Fruit fly (Drosophila melanogaster) whole organism, embryonic: Measurements from ENCODE around the gene CG4332.

Experiments used
- CG10321 ChIP-seq: fragments of 200-800 bp; sonication (Bioruptor generic); IDR thresholded peaks from 2 replicates; pipeline ENCODE4 v1.3.6; 2022; ENCODE audit warnings: missing biosample characterization, missing genetic modification characterization
- CG11093 ChIP-seq: fragments of 200-800 bp; sonication (Bioruptor generic); IDR thresholded peaks from 3 replicates; pipeline ENCODE4 v1.3.6; 2022; ENCODE audit warnings: missing biosample characterization, missing genetic modification characterization
- CG12071 ChIP-seq: fragments of 200-800 bp; sonication (Bioruptor generic); optimal IDR thresholded peaks from 3 replicates; lab custom pipeline; 2018; ENCODE audit warnings: missing biosample characterization, mild to moderate bottlenecking, missing genetic modification characterization
- CG12391 ChIP-seq: fragments of 200-800 bp; sonication (Bioruptor generic); optimal IDR thresholded peaks from 3 replicates; lab custom pipeline; 2018; ENCODE audit warnings: missing biosample characterization, mild to moderate bottlenecking, missing genetic modification characterization, moderate library complexity
- CG12769 ChIP-seq: fragments of 200-800 bp; sonication (Bioruptor generic); optimal IDR thresholded peaks from 2 replicates; lab custom pipeline; 2019; ENCODE audit warnings: missing biosample characterization, mild to moderate bottlenecking, missing genetic modification characterization, moderate library complexity
- CG12942 ChIP-seq: fragments of 200-800 bp; sonication (Bioruptor generic); optimal IDR thresholded peaks from 3 replicates; lab custom pipeline; 2016; ENCODE audit warnings: missing biosample characterization, missing genetic modification characterization
- CG13296 ChIP-seq: fragments of 200-800 bp; sonication (Bioruptor generic); optimal IDR thresholded peaks from 3 replicates; lab custom pipeline; 2018; ENCODE audit warnings: missing biosample characterization, mild to moderate bottlenecking, missing genetic modification characterization
- CG1529 ChIP-seq: fragments of 200-800 bp; sonication (Bioruptor generic); optimal IDR thresholded peaks from 3 replicates; lab custom pipeline; 2018; ENCODE audit warnings: missing biosample characterization, missing genetic modification characterization
- CG15514 ChIP-seq: fragments of 200-800 bp; sonication (Bioruptor generic); optimal IDR thresholded peaks from 3 replicates; lab custom pipeline; 2017; ENCODE audit warnings: missing biosample characterization, missing genetic modification characterization, mild to moderate bottlenecking, moderate library complexity, missing genetic modification reagents
- CG17912 ChIP-seq: fragments of 200-800 bp; sonication (Bioruptor generic); optimal IDR thresholded peaks from 2 replicates; lab custom pipeline; 2018; ENCODE audit warnings: missing biosample characterization, mild to moderate bottlenecking, missing genetic modification characterization
- CG18011 ChIP-seq: fragments of 200-800 bp; sonication (Bioruptor generic); optimal IDR thresholded peaks from 2 replicates; lab custom pipeline; 2017; ENCODE audit warnings: missing biosample characterization, missing genetic modification characterization, mild to moderate bottlenecking, moderate library complexity, missing genotype
- CG18619 ChIP-seq: fragments of 200-800 bp; sonication (Bioruptor generic); optimal IDR thresholded peaks from 3 replicates; lab custom pipeline; 2017; ENCODE audit warnings: missing biosample characterization, mild to moderate bottlenecking, missing genetic modification characterization
- CG2129 ChIP-seq: fragments of 200-800 bp; sonication (Bioruptor generic); IDR thresholded peaks from 2 replicates; pipeline ENCODE4 v1.3.6; 2022; ENCODE audit warnings: missing biosample characterization, missing genetic modification characterization; ENCODE audit not compliant: partially characterized antibody
- CG30403 ChIP-seq: fragments of 200-800 bp; sonication (Bioruptor generic); optimal IDR thresholded peaks from 3 replicates; lab custom pipeline; 2016; ENCODE audit warnings: missing biosample characterization, missing genetic modification characterization
- CG34376 ChIP-seq: fragments of 200-800 bp; sonication (Bioruptor generic); optimal IDR thresholded peaks from 2 replicates; lab custom pipeline; 2018; ENCODE audit warnings: missing biosample characterization, mild to moderate bottlenecking, missing genetic modification characterization
- CG34422 ChIP-seq: fragments of 200-800 bp; sonication (Bioruptor generic); IDR thresholded peaks from 3 replicates; pipeline ENCODE4 v1.3.6; 2022; ENCODE audit warnings: missing biosample characterization, missing genetic modification characterization
- CG7745 ChIP-seq: fragments of 200-800 bp; sonication (Bioruptor generic); optimal IDR thresholded peaks from 2 replicates; lab custom pipeline; 2018; ENCODE audit warnings: missing biosample characterization, mild to moderate bottlenecking, missing genetic modification characterization, moderate library complexity
- CG7928 ChIP-seq: fragments of 200-800 bp; sonication (Bioruptor generic); optimal IDR thresholded peaks from 2 replicates; lab custom pipeline; 2017; ENCODE audit warnings: missing biosample characterization, mild to moderate bottlenecking, missing genetic modification characterization
- CG8281 ChIP-seq: fragments of 200-800 bp; sonication (Bioruptor generic); optimal IDR thresholded peaks from 2 replicates; lab custom pipeline; 2018; ENCODE audit warnings: missing biosample characterization, mild to moderate bottlenecking, missing genetic modification characterization, moderate library complexity
- CG8290 ChIP-seq, 3 experiments: fragments of 200-800 bp; sonication (Bioruptor generic); optimal IDR thresholded peaks; 2 replicates each; lab custom pipeline; 2016 to 2019; ENCODE audit warnings: missing biosample characterization in 3 of 3, missing genetic modification characterization in 3 of 3, mild to moderate bottlenecking in 2 of 3, moderate library complexity in 1 of 3
- CG8359 ChIP-seq: fragments of 200-800 bp; sonication (Bioruptor generic); optimal IDR thresholded peaks from 2 replicates; lab custom pipeline; 2017; ENCODE audit warnings: missing biosample characterization, mild to moderate bottlenecking, missing genetic modification characterization, borderline replicate concordance
- CG9797 ChIP-seq: fragments of 200-800 bp; sonication (Bioruptor generic); optimal IDR thresholded peaks from 3 replicates; lab custom pipeline; 2018; ENCODE audit warnings: missing biosample characterization, mild to moderate bottlenecking, missing genetic modification characterization
- Deaf1 ChIP-seq: fragments of 200-800 bp; optimal IDR thresholded peaks from 3 replicates; lab custom pipeline; 2019; ENCODE audit warnings: missing biosample characterization, mild to moderate bottlenecking, missing genetic modification characterization, moderate library complexity
- Dp ChIP-seq: fragments of 200-800 bp; sonication (Bioruptor generic); optimal IDR thresholded peaks from 2 replicates; lab custom pipeline; 2018; ENCODE audit warnings: missing biosample characterization, mild to moderate bottlenecking, missing genetic modification characterization, moderate library complexity
- HmgD ChIP-seq: fragments of 200-800 bp; sonication (Bioruptor generic); optimal IDR thresholded peaks from 3 replicates; lab custom pipeline; 2016; ENCODE audit warnings: missing biosample characterization, missing genetic modification characterization
- MESR4 ChIP-seq: fragments of 200-800 bp; sonication (Bioruptor generic); optimal IDR thresholded peaks from 2 replicates; lab custom pipeline; 2018; ENCODE audit warnings: missing biosample characterization, mild to moderate bottlenecking, missing genetic modification characterization, moderate library complexity
- Six4 ChIP-seq: fragments of 200-800 bp; sonication (Bioruptor generic); optimal IDR thresholded peaks from 2 replicates; lab custom pipeline; 2016; ENCODE audit warnings: missing biosample characterization, missing genetic modification characterization
- ac ChIP-seq: fragments of 200-800 bp; sonication (Bioruptor generic); optimal IDR thresholded peaks from 3 replicates; lab custom pipeline; 2017; ENCODE audit warnings: missing biosample characterization, mild to moderate bottlenecking, missing genetic modification characterization
- crc ChIP-seq: fragments of 200-800 bp; sonication (Bioruptor generic); optimal IDR thresholded peaks from 2 replicates; lab custom pipeline; 2016; ENCODE audit warnings: missing biosample characterization, missing genetic modification characterization
- dan ChIP-seq: fragments of 200-800 bp; sonication (Bioruptor generic); IDR thresholded peaks from 2 replicates; pipeline ENCODE4 v1.3.6; 2022; ENCODE audit warnings: missing biosample characterization, missing genetic modification characterization
- danr ChIP-seq: fragments of 200-800 bp; sonication (Bioruptor generic); IDR thresholded peaks from 2 replicates; pipeline ENCODE4 v1.3.6; 2022; ENCODE audit warnings: missing biosample characterization, missing genetic modification characterization
- dpn ChIP-seq, 2 experiments: fragments of 200-800 bp; sonication (Bioruptor generic); optimal IDR thresholded peaks; 3 replicates each; lab custom pipeline; 2016; ENCODE audit warnings: missing biosample characterization in 2 of 2, missing genetic modification characterization in 2 of 2
- fu2 ChIP-seq: fragments of 200-800 bp; sonication (Bioruptor generic); optimal IDR thresholded peaks from 2 replicates; lab custom pipeline; 2016; ENCODE audit warnings: missing biosample characterization, missing genetic modification characterization
- gem ChIP-seq: fragments of 200-800 bp; sonication (Bioruptor generic); optimal IDR thresholded peaks from 2 replicates; lab custom pipeline; 2019; ENCODE audit warnings: missing biosample characterization, mild to moderate bottlenecking, missing genetic modification characterization, moderate library complexity
- gsb-n ChIP-seq: fragments of 200-800 bp; sonication (Bioruptor generic); optimal IDR thresholded peaks from 3 replicates; lab custom pipeline; 2018; ENCODE audit warnings: missing biosample characterization, mild to moderate bottlenecking, missing genetic modification characterization
- luna ChIP-seq: fragments of 200-800 bp; sonication (Bioruptor generic); optimal IDR thresholded peaks from 2 replicates; lab custom pipeline; 2016; ENCODE audit warnings: missing biosample characterization, missing genetic modification characterization
- pan ChIP-seq, 4 experiments: fragments of >200 bp in 3 of 4; fragments of 200-800 bp in 1 of 4; sonication (Bioruptor generic) in 1 of 4; optimal IDR thresholded peaks in 3 of 4; IDR thresholded peaks in 1 of 4; 2 replicates each; pipeline versions ENCODE4 v1.3.6 to Lab custom; 2017 to 2022; ENCODE audit warnings: missing biosample characterization in 2 of 4, missing genetic modification characterization in 2 of 4, mixed read lengths in 1 of 4
- psq ChIP-seq: fragments of 200-800 bp; sonication (Bioruptor generic); optimal IDR thresholded peaks from 2 replicates; lab custom pipeline; 2017; ENCODE audit warnings: missing biosample characterization, missing genetic modification characterization
- ro ChIP-seq: fragments of 200-800 bp; sonication (Bioruptor generic); IDR thresholded peaks from 2 replicates; pipeline ENCODE4 v1.3.6; 2022; ENCODE audit warnings: missing biosample characterization, missing genetic modification characterization
- scrt ChIP-seq: fragments of 200-800 bp; sonication (Bioruptor generic); optimal IDR thresholded peaks from 2 replicates; lab custom pipeline; 2018; ENCODE audit warnings: missing biosample characterization, mild to moderate bottlenecking, missing genetic modification characterization, moderate library complexity
- tio ChIP-seq: fragments of 200-800 bp; sonication (Bioruptor generic); optimal IDR thresholded peaks from 2 replicates; lab custom pipeline; 2017; ENCODE audit warnings: missing biosample characterization, missing genetic modification characterization, inconsistent platforms
- trem ChIP-seq: fragments of 200-800 bp; optimal IDR thresholded peaks from 3 replicates; lab custom pipeline; 2019; ENCODE audit warnings: missing biosample characterization, mild to moderate bottlenecking, missing genetic modification characterization, moderate library complexity
- tx ChIP-seq: fragments of 200-800 bp; sonication (Bioruptor generic); optimal IDR thresholded peaks from 2 replicates; lab custom pipeline; 2016; ENCODE audit warnings: missing biosample characterization, missing genetic modification characterization
- unc-4 ChIP-seq: fragments of 200-800 bp; sonication (Bioruptor generic); IDR thresholded peaks from 2 replicates; pipeline ENCODE4 v1.3.6; 2022; ENCODE audit warnings: missing biosample characterization, missing genetic modification characterization; ENCODE audit not compliant: partially characterized antibody
- vnd ChIP-seq: fragments of 200-800 bp; sonication (Bioruptor generic); IDR thresholded peaks from 3 replicates; pipeline ENCODE4 v1.3.6; 2022; ENCODE audit warnings: missing biosample characterization, missing genetic modification characterization; ENCODE audit not compliant: partially characterized antibody
- yki ChIP-seq: fragments of >200 bp; optimal IDR thresholded peaks from 3 replicates; lab custom pipeline; 2018
- zen2 ChIP-seq: fragments of 200-800 bp; sonication (Bioruptor generic); IDR thresholded peaks from 3 replicates; pipeline ENCODE4 v1.3.6; 2022; ENCODE audit warnings: missing biosample characterization, missing genetic modification characterization; ENCODE audit not compliant: partially characterized antibody
- zfh2 ChIP-seq: fragments of 200-800 bp; sonication (Bioruptor generic); optimal IDR thresholded peaks from 2 replicates; lab custom pipeline; 2016; ENCODE audit warnings: missing biosample characterization, missing genetic modification characterization

CG4332 gene

DNA sequence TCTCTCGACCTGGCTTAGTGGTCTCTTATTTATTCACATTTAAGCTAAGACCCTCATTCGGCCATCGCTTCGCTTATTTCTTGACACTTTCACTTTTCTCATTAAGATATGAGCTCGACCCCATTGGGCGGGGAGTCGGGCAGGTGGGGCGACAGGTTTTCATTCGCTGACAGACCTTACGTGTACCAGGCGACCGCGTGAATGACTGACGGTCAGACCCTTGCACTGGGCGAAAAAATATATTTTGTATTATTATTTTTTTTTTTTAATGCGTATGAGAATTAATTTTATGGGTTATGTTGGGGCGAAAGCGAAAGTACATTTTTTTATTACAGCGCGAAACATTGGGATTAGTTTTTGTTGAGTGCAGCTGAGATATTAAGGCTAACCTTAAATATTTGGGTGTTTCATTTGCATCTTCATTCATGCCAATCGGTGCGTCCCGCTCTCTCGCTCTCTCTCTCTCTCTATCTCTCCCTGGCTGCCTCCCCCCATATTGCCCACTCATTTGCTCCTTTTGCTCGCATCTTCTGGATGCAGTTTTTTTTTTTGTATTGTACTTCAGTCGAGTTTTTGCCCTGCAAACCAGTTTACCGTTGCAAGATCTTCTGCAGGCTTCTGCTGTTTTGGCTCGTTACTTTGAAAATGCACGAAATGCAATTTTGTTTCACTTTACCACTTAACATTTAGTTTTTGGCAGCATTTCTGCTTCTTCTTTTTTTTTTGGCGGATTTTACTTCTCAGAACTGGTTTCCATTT is 17.7 kb upstream of the CG4332 start (continued):
- TF ChIP-seq ro (GFP tag; lab: Robert Waterston, UW) (0 out of 2 replicates have a peak, but pooled peaks have one; percentile 7), Deaf1 (no peak), CG8281 (tag; lab: Kevin White, UChicago) (peak; percentile 46), CG11093 (peak; percentile 54; the same call in 1 of the 3 replicates), MESR4 (GFP tag; lab: Kevin White, UChicago) (no peak), zen2 (GFP tag; lab: Robert Waterston, UW) (no peak), CG15514 (no peak), CG12391 (tag; lab: Kevin White, UChicago) (peak; percentile 44), CG30403 (GFP tag; lab: Kevin White, UChicago) (peak; percentile 31), crc (GFP tag; lab: Kevin White, UChicago) (no peak), CG9797 (no peak), psq (no peak), Six4 (no peak), CG34422 (GFP tag; lab: Robert Waterston, UW) (peak; percentile 68; the same call in 2 of the 3 replicates), danr (GFP tag; lab: Robert Waterston, UW) (no peak; the same call in 1 of the 2 replicates), CG34376 (no peak), CG12769 (no peak), CG18619 (GFP tag; lab: Kevin White, UChicago) (no peak), gem (peak; percentile 60), CG8359 (GFP tag; lab: Kevin White, UChicago) (no peak), trem (tag; lab: Kevin White, UChicago) (no peak), Dp (GFP tag; lab: Kevin White, UChicago) (no peak), CG12071 (GFP tag; lab: Kevin White, UChicago) (no peak), CG2129 (GFP tag; lab: Robert Waterston, UW) (no peak), CG18011 (GFP tag; lab: Kevin White, UChicago) (no peak), dpn (GFP tag; optimal IDR thresholded peaks at IDR 0.05; lab: Kevin White, UChicago) (no peak), CG8290 (GFP tag; optimal IDR thresholded peaks at IDR 0.05; lab: Kevin White, UChicago) (no peak), CG8290 (tag; optimal IDR thresholded peaks at IDR 0.05; lab: Kevin White, UChicago) (no peak), vnd (GFP tag; lab: Robert Waterston, UW) (no peak), gsb-n (tag; lab: Kevin White, UChicago) (no peak), zfh2 (GFP tag; lab: Kevin White, UChicago) (no peak), yki (no peak), CG13296 (GFP tag; lab: Kevin White, UChicago) (no peak), fu2 (GFP tag; lab: Kevin White, UChicago) (no peak), tx (GFP tag; lab: Kevin White, UChicago) (no peak), CG10321 (GFP tag; lab: Robert Waterston, UW) (no peak), CG1529 (GFP tag; lab: Kevin White, UChicago) (peak; percentile 16), HmgD (GFP tag; lab: Kevin White, UChicago) (no peak), dan (GFP tag; lab: Robert Waterston, UW) (no peak), pan (optimal IDR thresholded peaks at IDR 0.05; lab: Kevin White, UChicago) (no peak), pan (GFP tag; optimal IDR thresholded peaks at IDR 0.05 in 1 of 2, IDR thresholded peaks at IDR 0.05 in 1 of 2) (peak in 1 of 2 experiments; percentile 81), CG17912 (GFP tag; lab: Kevin White, UChicago) (no peak), luna (GFP tag; lab: Kevin White, UChicago) (no peak), CG7928 (no peak), scrt (GFP tag; lab: Kevin White, UChicago) (no peak), ac (GFP tag; lab: Kevin White, UChicago) (no peak), CG7745 (no peak), tio (no peak), CG12942 (GFP tag; lab: Kevin White, UChicago) (no peak), unc-4 (GFP tag; lab: Robert Waterston, UW) (no peak)
